Fruit fly (Drosophila melanogaster) whole organism, embryonic: Measurements from ENCODE around the gene unc-119.

Experiments used
- CG10209 ChIP-seq: fragments of 200-800 bp; sonication (Bioruptor generic); optimal IDR thresholded peaks from 3 replicates; lab custom pipeline; 2017; ENCODE audit warnings: missing biosample characterization, mild to moderate bottlenecking, missing genetic modification characterization, missing genetic modification reagents
- CG10321 ChIP-seq: fragments of 200-800 bp; sonication (Bioruptor generic); IDR thresholded peaks from 2 replicates; pipeline ENCODE4 v1.3.6; 2022; ENCODE audit warnings: missing biosample characterization, missing genetic modification characterization
- CG10462 ChIP-seq: fragments of 200-800 bp; sonication (Bioruptor generic); optimal IDR thresholded peaks from 2 replicates; lab custom pipeline; 2016; ENCODE audit warnings: missing biosample characterization, missing genetic modification characterization
- CG12769 ChIP-seq: fragments of 200-800 bp; sonication (Bioruptor generic); optimal IDR thresholded peaks from 2 replicates; lab custom pipeline; 2019; ENCODE audit warnings: missing biosample characterization, mild to moderate bottlenecking, missing genetic modification characterization, moderate library complexity
- CG12942 ChIP-seq: fragments of 200-800 bp; sonication (Bioruptor generic); optimal IDR thresholded peaks from 3 replicates; lab custom pipeline; 2016; ENCODE audit warnings: missing biosample characterization, missing genetic modification characterization
- CG13123 ChIP-seq: fragments of 200-800 bp; sonication (Bioruptor generic); optimal IDR thresholded peaks from 2 replicates; lab custom pipeline; 2016; ENCODE audit warnings: missing biosample characterization, missing genetic modification characterization
- CG13287 ChIP-seq: fragments of 200-800 bp; sonication (Bioruptor generic); IDR thresholded peaks from 2 replicates; pipeline ENCODE4 v1.3.6; 2022; ENCODE audit warnings: missing biosample characterization, missing genetic modification characterization; ENCODE audit not compliant: partially characterized antibody
- CG13894 ChIP-seq: fragments of 200-800 bp; sonication (Bioruptor generic); optimal IDR thresholded peaks from 3 replicates; lab custom pipeline; 2018; ENCODE audit warnings: missing biosample characterization, mild to moderate bottlenecking, missing genetic modification characterization, moderate library complexity
- CG14050 ChIP-seq: fragments of 200-800 bp; sonication (Bioruptor generic); IDR thresholded peaks from 3 replicates; pipeline ENCODE4 v1.3.6; 2022; ENCODE audit warnings: missing biosample characterization, missing genetic modification characterization
- CG17361 ChIP-seq: fragments of 200-800 bp; sonication (Bioruptor generic); IDR thresholded peaks from 3 replicates; pipeline ENCODE4 v1.3.6; 2022; ENCODE audit warnings: missing biosample characterization, missing genetic modification characterization
- CG18599 ChIP-seq: fragments of 200-800 bp; sonication (Bioruptor generic); optimal IDR thresholded peaks from 3 replicates; lab custom pipeline; 2017; ENCODE audit warnings: missing biosample characterization, missing genetic modification characterization, mild to moderate bottlenecking, moderate library complexity, missing genetic modification reagents
- CG2116 ChIP-seq: fragments of 200-800 bp; sonication (Bioruptor generic); optimal IDR thresholded peaks from 3 replicates; lab custom pipeline; 2018; ENCODE audit warnings: missing biosample characterization, mild to moderate bottlenecking, missing genetic modification characterization
- CG31224 ChIP-seq: fragments of 200-800 bp; sonication (Bioruptor generic); IDR thresholded peaks from 2 replicates; pipeline ENCODE4 v1.3.6; 2022; ENCODE audit warnings: missing biosample characterization, missing genetic modification characterization
- CG5953 ChIP-seq: fragments of 200-800 bp; sonication (Bioruptor generic); IDR thresholded peaks from 2 replicates; pipeline ENCODE4 v1.3.6; 2022; ENCODE audit warnings: missing biosample characterization, missing genetic modification characterization
- CG7928 ChIP-seq: fragments of 200-800 bp; sonication (Bioruptor generic); optimal IDR thresholded peaks from 2 replicates; lab custom pipeline; 2017; ENCODE audit warnings: missing biosample characterization, mild to moderate bottlenecking, missing genetic modification characterization
- CG8924 ChIP-seq: fragments of 200-800 bp; optimal IDR thresholded peaks from 3 replicates; lab custom pipeline; 2019; ENCODE audit warnings: missing biosample characterization, mild to moderate bottlenecking, missing genetic modification characterization, moderate library complexity
- CG9876 ChIP-seq: fragments of 200-800 bp; sonication (Bioruptor generic); optimal IDR thresholded peaks from 2 replicates; lab custom pipeline; 2016; ENCODE audit warnings: missing biosample characterization, missing genetic modification characterization
- CG9932 ChIP-seq: fragments of 200-800 bp; sonication (Bioruptor generic); IDR thresholded peaks from 2 replicates; pipeline ENCODE4 v1.3.6; 2022; ENCODE audit warnings: missing biosample characterization, missing genetic modification characterization
- D19B ChIP-seq: fragments of 200-800 bp; sonication (Bioruptor generic); optimal IDR thresholded peaks from 2 replicates; lab custom pipeline; 2017; ENCODE audit warnings: missing biosample characterization, mild to moderate bottlenecking, missing genetic modification characterization
- Dll ChIP-seq: fragments of 200-800 bp; sonication (Bioruptor generic); IDR thresholded peaks from 4 replicates; pipeline ENCODE4 v1.3.6; 2022; ENCODE audit warnings: missing biosample characterization, missing genetic modification characterization; ENCODE audit not compliant: partially characterized antibody
- Doc3 ChIP-seq: fragments of 200-800 bp; sonication (Bioruptor generic); IDR thresholded peaks from 3 replicates; pipeline ENCODE4 v1.3.6; 2022; ENCODE audit warnings: missing biosample characterization, missing genetic modification characterization; ENCODE audit not compliant: partially characterized antibody
- E2f2 ChIP-seq: fragments of 200-800 bp; sonication (Bioruptor generic); IDR thresholded peaks from 2 replicates; pipeline ENCODE4 v1.3.6; 2022; ENCODE audit warnings: missing biosample characterization, missing genetic modification characterization
- Ets65A ChIP-seq: fragments of 200-800 bp; sonication (Bioruptor generic); peaks from one replicate; lab custom pipeline; 2016; ENCODE audit warnings: missing biosample characterization, missing genetic modification characterization
- HLH3B ChIP-seq: fragments of 200-800 bp; sonication (Bioruptor generic); IDR thresholded peaks from 2 replicates; pipeline ENCODE4 v1.3.6; 2022; ENCODE audit warnings: missing biosample characterization, missing genetic modification characterization
- HmgZ ChIP-seq: fragments of 200-800 bp; sonication (Bioruptor generic); optimal IDR thresholded peaks from 2 replicates; lab custom pipeline; 2018; ENCODE audit warnings: missing biosample characterization, mild to moderate bottlenecking, missing genetic modification characterization
- Hr51 ChIP-seq, 2 experiments: fragments of 200-800 bp; sonication (Bioruptor generic); optimal IDR thresholded peaks; 2 replicates in 1 of 2; 3 replicates in 1 of 2; lab custom pipeline; 2016 to 2018; ENCODE audit warnings: missing biosample characterization in 2 of 2, missing genetic modification characterization in 2 of 2, mild to moderate bottlenecking in 1 of 2, moderate library complexity in 1 of 2
- Hr78 ChIP-seq, 2 experiments: fragments of 200-800 bp in 1 of 2; fragments of >200 bp in 1 of 2; sonication (Bioruptor generic) in 1 of 2; optimal IDR thresholded peaks; 2 replicates each; lab custom pipeline; 2017 to 2019; ENCODE audit warnings: missing biosample characterization in 2 of 2, missing genetic modification characterization in 2 of 2, mild to moderate bottlenecking in 1 of 2, moderate library complexity in 1 of 2
- Lpt ChIP-seq: fragments of >200 bp; optimal IDR thresholded peaks from 2 replicates; lab custom pipeline; 2018; ENCODE audit warnings: missing biosample characterization, missing genetic modification characterization
- Nf-YA ChIP-seq: fragments of 200-800 bp; sonication (Bioruptor generic); IDR thresholded peaks from 2 replicates; pipeline ENCODE4 v1.3.6; 2022; ENCODE audit warnings: missing biosample characterization, missing genetic modification characterization
- PHDP ChIP-seq: fragments of 200-800 bp; sonication (Bioruptor generic); optimal IDR thresholded peaks from 3 replicates; lab custom pipeline; 2018; ENCODE audit warnings: missing biosample characterization, mild to moderate bottlenecking, missing genetic modification characterization, moderate library complexity
- Sox102F ChIP-seq: fragments of 200-800 bp; sonication (Bioruptor generic); optimal IDR thresholded peaks from 2 replicates; lab custom pipeline; 2018; ENCODE audit warnings: missing biosample characterization, mild to moderate bottlenecking, missing genetic modification characterization, moderate library complexity
- TFAM ChIP-seq: fragments of 200-800 bp; sonication (Bioruptor generic); optimal IDR thresholded peaks from 2 replicates; lab custom pipeline; 2017; ENCODE audit warnings: missing biosample characterization, missing genetic modification characterization, inconsistent platforms
- aop ChIP-seq: fragments of 200-800 bp; sonication (Bioruptor generic); IDR thresholded peaks from 2 replicates; pipeline ENCODE4 v1.3.6; 2022; ENCODE audit warnings: missing biosample characterization, missing genetic modification characterization
- ase ChIP-seq: fragments of 200-800 bp; sonication (Bioruptor generic); IDR thresholded peaks from 3 replicates; pipeline ENCODE4 v1.3.6; 2022; ENCODE audit warnings: missing biosample characterization, missing genetic modification characterization
- bsh ChIP-seq, 2 experiments: fragments of 200-800 bp; sonication (Bioruptor generic); optimal IDR thresholded peaks; 2 replicates each; lab custom pipeline; 2017 to 2018; ENCODE audit warnings: mild to moderate bottlenecking in 2 of 2, missing biosample characterization in 2 of 2, missing genetic modification characterization in 2 of 2, moderate library complexity in 1 of 2
- cato ChIP-seq: fragments of 200-800 bp; sonication (Bioruptor generic); optimal IDR thresholded peaks from 2 replicates; lab custom pipeline; 2016; ENCODE audit warnings: missing biosample characterization, missing genetic modification characterization, borderline replicate concordance
- insv ChIP-seq, 2 experiments: fragments of 200-800 bp; sonication (Bioruptor generic); optimal IDR thresholded peaks; 3 replicates each; lab custom pipeline; 2016 to 2018; ENCODE audit warnings: missing biosample characterization in 2 of 2, missing genetic modification characterization in 2 of 2
- ken ChIP-seq: fragments of 200-800 bp; sonication (Bioruptor generic); IDR thresholded peaks from 3 replicates; pipeline ENCODE4 v1.3.6; 2022; ENCODE audit warnings: missing biosample characterization, missing genetic modification characterization
- maf-S ChIP-seq: fragments of 200-800 bp; sonication (Bioruptor generic); optimal IDR thresholded peaks from 2 replicates; lab custom pipeline; 2016; ENCODE audit warnings: missing biosample characterization, missing genetic modification characterization
- mld ChIP-seq: fragments of 200-800 bp; sonication (Bioruptor generic); IDR thresholded peaks from 3 replicates; pipeline ENCODE4 v1.3.6; 2022; ENCODE audit warnings: missing biosample characterization, missing genetic modification characterization; ENCODE audit not compliant: partially characterized antibody
- pnt ChIP-seq: fragments of 200-800 bp; sonication (Bioruptor generic); optimal IDR thresholded peaks from 3 replicates; lab custom pipeline; 2016; ENCODE audit warnings: missing biosample characterization, missing genetic modification characterization
- seq ChIP-seq: fragments of 200-800 bp; sonication (Bioruptor generic); IDR thresholded peaks from 2 replicates; pipeline ENCODE4 v1.3.6; 2022; ENCODE audit warnings: missing biosample characterization, missing genetic modification characterization
- ssp ChIP-seq: fragments of 200-800 bp; sonication (Bioruptor generic); IDR thresholded peaks from 2 replicates; pipeline ENCODE4 v1.3.6; 2022; ENCODE audit warnings: missing biosample characterization, missing genetic modification characterization
- tin ChIP-seq: fragments of 200-800 bp; sonication (Bioruptor generic); optimal IDR thresholded peaks from 3 replicates; lab custom pipeline; 2016; ENCODE audit warnings: missing biosample characterization, missing genetic modification characterization
- zen ChIP-seq: fragments of 200-800 bp; sonication (Bioruptor generic); optimal IDR thresholded peaks from 3 replicates; lab custom pipeline; 2018; ENCODE audit warnings: missing biosample characterization, mild to moderate bottlenecking, missing genetic modification characterization, moderate library complexity

unc-119 gene

DNA sequence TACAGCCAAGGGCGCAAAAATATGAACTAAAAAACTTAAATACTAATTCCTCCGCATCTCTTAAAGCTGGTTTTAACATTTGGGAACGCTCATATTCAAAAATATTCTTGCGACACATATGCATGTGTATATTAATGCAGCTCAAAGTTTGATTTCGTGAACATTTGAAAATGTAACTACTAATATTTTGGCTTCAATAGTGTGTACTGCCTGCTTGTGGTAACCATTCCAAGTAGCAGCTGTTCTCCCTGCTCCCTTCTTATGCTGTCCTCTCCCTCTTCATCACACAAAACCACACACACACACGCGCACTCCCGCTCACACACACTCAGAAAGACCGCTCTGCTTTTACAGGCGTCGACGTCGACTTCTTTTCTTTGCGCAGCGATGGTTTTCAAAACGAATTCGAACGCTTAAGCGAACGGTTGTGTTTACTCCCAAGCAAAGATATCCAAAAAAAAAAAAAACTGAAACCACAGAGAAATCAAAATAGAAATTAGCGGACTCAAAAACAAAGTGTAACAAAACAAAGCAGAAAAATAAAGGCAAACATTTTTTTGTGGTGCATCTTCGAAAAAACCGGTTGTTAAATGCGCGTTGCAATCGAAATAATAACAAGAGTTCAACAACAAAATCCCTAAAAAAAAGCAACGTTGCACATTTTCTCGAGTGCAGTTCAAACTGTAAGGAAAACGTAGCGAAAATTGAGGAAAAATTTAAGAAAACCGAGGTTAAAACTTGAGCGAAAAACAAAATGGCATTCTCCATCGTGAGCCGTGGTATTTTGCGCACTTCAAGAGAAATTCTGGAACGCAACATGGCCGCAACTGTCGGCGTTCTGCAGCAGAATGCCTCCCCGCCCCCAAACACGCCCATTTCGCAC lies 46.1 kb upstream of the unc-119 start, which contains the start of gene CBP (continued):
- TF ChIP-seq Hr78 (GFP tag; optimal IDR thresholded peaks at IDR 0.05; lab: Kevin White, UChicago) (peak in 1 of 2 experiments; percentile 90), CG9932 (GFP tag; lab: Robert Waterston, UW) (peak; percentile 88), CG13287 (GFP tag; lab: Robert Waterston, UW) (no peak), CG5953 (GFP tag; lab: Robert Waterston, UW) (peak; percentile 91), CG31224 (GFP tag; lab: Robert Waterston, UW) (peak; percentile 89), TFAM (GFP tag; lab: Kevin White, UChicago) (peak; percentile 90), CG10209 (GFP tag; lab: Kevin White, UChicago) (peak; percentile 98), CG13123 (peak; percentile 94), CG2116 (GFP tag; lab: Kevin White, UChicago) (peak; percentile 83), Ets65A (GFP tag; lab: Kevin White, UChicago) (peak; percentile 99), CG8924 (tag; lab: Kevin White, UChicago) (peak; percentile 99), CG12942 (GFP tag; lab: Kevin White, UChicago) (peak; percentile 96), HLH3B (GFP tag; lab: Robert Waterston, UW) (peak; percentile 96), seq (peak; percentile 97), Lpt (GFP tag; lab: Kevin White, UChicago) (no peak)
- TF ChIP-seq, all 482 proteins: peak for 443

dm6 chrX:7336121-7336961 lies 45.2 kb upstream of the unc-119 start:
- TF ChIP-seq HmgZ (tag; lab: Kevin White, UChicago) (peak; percentile 85), CG10462 (GFP tag; lab: Kevin White, UChicago) (peak; percentile 87), Doc3 (GFP tag; lab: Robert Waterston, UW) (no peak), CG9876 (GFP tag; lab: Kevin White, UChicago) (peak; percentile 82), Sox102F (GFP tag; lab: Kevin White, UChicago) (peak; percentile 95), zen (tag; lab: Kevin White, UChicago) (peak; percentile 89), ase (GFP tag; lab: Robert Waterston, UW) (peak; percentile 84), Dll (GFP tag; lab: Robert Waterston, UW) (no peak), CG13894 (peak; percentile 1), bsh (GFP tag; optimal IDR thresholded peaks at IDR 0.05; lab: Kevin White, UChicago) (peak; percentile 76 to 96), Nf-YA (peak; percentile 81), ken (GFP tag; lab: Robert Waterston, UW) (peak; percentile 87), maf-S (GFP tag; lab: Kevin White, UChicago) (peak; percentile 78), D19B (GFP tag; lab: Kevin White, UChicago) (peak; percentile 59), CG10321 (peak; percentile 58; the same call in 1 of the 2 replicates), insv (GFP tag; optimal IDR thresholded peaks at IDR 0.05; lab: Kevin White, UChicago) (no peak), CG7928 (peak; percentile 30), cato (peak; percentile 86), PHDP (tag; lab: Kevin White, UChicago) (peak; percentile 93), CG14050 (GFP tag; lab: Robert Waterston, UW) (peak; percentile 79), Hr51 (GFP tag; optimal IDR thresholded peaks at IDR 0.05; lab: Kevin White, UChicago) (peak; percentile 69 to 95), aop (GFP tag; lab: Robert Waterston, UW) (no peak), ssp (peak; percentile 71), tin (GFP tag; lab: Kevin White, UChicago) (peak; percentile 91), pnt (peak; percentile 90), mld (no peak), CG12769 (tag; lab: Kevin White, UChicago) (peak; percentile 92), CG18599 (GFP tag; lab: Kevin White, UChicago) (peak; percentile 90), CG17361 (peak; percentile 68), E2f2 (GFP tag; lab: Robert Waterston, UW) (peak; percentile 65)
